Fruit fly (Drosophila melanogaster): Measurements from ENCODE around the gene CG8915.

Gene CG8915

dm6 chrX:17249326-17249725, 4.5 kb upstream of the CG8915 start, which contains the start of gene CG8675 (continued):
- TF ChIP-seq bsh (GFP tag; optimal IDR thresholded peaks at IDR 0.05) = no peak
- no peak for TF ChIP-seq Hr3 (GFP tag; optimal IDR thresholded peaks at IDR 0.05)
- TF ChIP-seq CG6689 (GFP tag; IDR thresholded peaks at IDR 0.05) = no peak
- TF ChIP-seq chif (GFP tag; optimal IDR thresholded peaks at IDR 0.05) = no peak
- no peak for TF ChIP-seq H2.0 (GFP tag; IDR thresholded peaks at IDR 0.05)
- TF ChIP-seq HHEX (GFP tag; optimal IDR thresholded peaks at IDR 0.05) = no peak
- peak; percentile 92 for TF ChIP-seq gfzf (GFP tag; optimal IDR thresholded peaks at IDR 0.05)
- TF ChIP-seq Mrtf (GFP tag; IDR thresholded peaks at IDR 0.05) = no peak
- no peak for TF ChIP-seq CG6175 (GFP tag; IDR thresholded peaks at IDR 0.05)
- no peak for TF ChIP-seq CG11695 (GFP tag; IDR thresholded peaks at IDR 0.05)
- no peak for TF ChIP-seq CG18599 (GFP tag; optimal IDR thresholded peaks at IDR 0.05)
- no peak for TF ChIP-seq CG8924 (tag; optimal IDR thresholded peaks at IDR 0.05)
- no peak for TF ChIP-seq Dek (tag; optimal IDR thresholded peaks at IDR 0.05)
- TF ChIP-seq CG13624 (GFP tag; optimal IDR thresholded peaks at IDR 0.05) = peak; percentile 29
- peak; percentile 48 for TF ChIP-seq CTCF (GFP tag; optimal IDR thresholded peaks at IDR 0.05)
- TF ChIP-seq psq (GFP tag; optimal IDR thresholded peaks at IDR 0.05) = no peak
- TF ChIP-seq zen (tag; optimal IDR thresholded peaks at IDR 0.05) = no peak
- TF ChIP-seq sc (optimal IDR thresholded peaks at IDR 0.05) = no peak
- no peak for TF ChIP-seq sc (GFP tag; optimal IDR thresholded peaks at IDR 0.05)
- TF ChIP-seq NC2α (GFP tag; optimal IDR thresholded peaks at IDR 0.05) = no peak
- TF ChIP-seq run (tag; optimal IDR thresholded peaks at IDR 0.05) = no peak
- no peak for TF ChIP-seq CG43689 (GFP tag; IDR thresholded peaks at IDR 0.05)
- no peak for TF ChIP-seq CG7372 (GFP tag; IDR thresholded peaks at IDR 0.05)
- TF ChIP-seq HLH4C (GFP tag; IDR thresholded peaks at IDR 0.05; ENCODE audit: partially characterized antibody) = 0 out of 3 replicates have a peak, but pooled peaks have one; percentile 43
- TF ChIP-seq CG8089 (GFP tag; optimal IDR thresholded peaks at IDR 0.05) = no peak
- TF ChIP-seq lilli (GFP tag; optimal IDR thresholded peaks at IDR 0.05) = no peak
- no peak for TF ChIP-seq CG3838 (GFP tag; optimal IDR thresholded peaks at IDR 0.05)
- TF ChIP-seq Meics (GFP tag; optimal IDR thresholded peaks at IDR 0.05) = no peak
- no peak for TF ChIP-seq Blimp-1 (GFP tag; optimal IDR thresholded peaks at IDR 0.05)
- TF ChIP-seq CG10147 (GFP tag; optimal IDR thresholded peaks at IDR 0.05) = no peak
- TF ChIP-seq Usf (GFP tag; optimal IDR thresholded peaks at IDR 0.05) = no peak
- no peak for TF ChIP-seq CG32772 (GFP tag; IDR thresholded peaks at IDR 0.05)
- no peak for TF ChIP-seq ap (GFP tag; IDR thresholded peaks at IDR 0.05)
- no peak for TF ChIP-seq CG42726 (GFP tag; IDR thresholded peaks at IDR 0.05; ENCODE audit: partially characterized antibody)
- TF ChIP-seq Med (GFP tag) = peak; percentile 70
- no peak for TF ChIP-seq H15 (GFP tag; IDR thresholded peaks at IDR 0.05)
- no peak for TF ChIP-seq toy (GFP tag; IDR thresholded peaks at IDR 0.05)
- TF ChIP-seq CG10565 (GFP tag; optimal IDR thresholded peaks at IDR 0.05) = no peak
- no peak for TF ChIP-seq grn (GFP tag; optimal IDR thresholded peaks at IDR 0.05)
- TF ChIP-seq knrl (GFP tag; IDR thresholded peaks at IDR 0.05; ENCODE audit: partially characterized antibody) = peak; percentile 46; the same call in 2 of the 3 replicates
- no peak for TF ChIP-seq cato (GFP tag; optimal IDR thresholded peaks at IDR 0.05; ENCODE audit: borderline replicate concordance)
- no peak for TF ChIP-seq CG31388 (GFP tag; optimal IDR thresholded peaks at IDR 0.05)
- no peak for TF ChIP-seq tna (GFP tag; IDR thresholded peaks at IDR 0.05; ENCODE audit: partially characterized antibody)
- no peak for TF ChIP-seq fd96Cb (tag; optimal IDR thresholded peaks at IDR 0.05)
- no peak for TF ChIP-seq Hr39 (optimal IDR thresholded peaks at IDR 0.05)
- no peak for TF ChIP-seq Trl (optimal IDR thresholded peaks at IDR 0.05)
- no peak for TF ChIP-seq Trl (GFP tag; optimal IDR thresholded peaks at IDR 0.05)
- TF ChIP-seq Rfx (GFP tag; IDR thresholded peaks at IDR 0.05) = no peak
- no peak for TF ChIP-seq tgo (GFP tag; IDR thresholded peaks at IDR 0.05)
- no peak for TF ChIP-seq Oaz (GFP tag; IDR thresholded peaks at IDR 0.05)
- no peak for TF ChIP-seq Doc2 (GFP tag; IDR thresholded peaks at IDR 0.05)
- peak; percentile 37 for TF ChIP-seq Dp (GFP tag; optimal IDR thresholded peaks at IDR 0.05)
- no peak for TF ChIP-seq gcm2 (GFP tag; optimal IDR thresholded peaks at IDR 0.05)
- no peak for TF ChIP-seq Elba2 (GFP tag; optimal IDR thresholded peaks at IDR 0.05)
